Fruit fly (Drosophila melanogaster) whole organism, adult: Measurements from ENCODE around the gene CG44521.

Source experiments
- Hr96 ChIP-seq: fragments of 200-800 bp; sonication (Bioruptor generic); optimal IDR thresholded peaks from 2 replicates; lab custom pipeline; 2016; ENCODE audit warnings: missing biosample characterization, missing genetic modification characterization
- kay ChIP-seq: fragments of 200-800 bp; sonication (Bioruptor generic); peaks from one replicate; lab custom pipeline; 2016; ENCODE audit warnings: missing biosample characterization, missing genetic modification characterization, borderline replicate concordance
- ovo ChIP-seq: fragments of 200-800 bp; sonication (Bioruptor generic); optimal IDR thresholded peaks from 2 replicates; lab custom pipeline; 2016; ENCODE audit warnings: missing biosample characterization, missing genetic modification characterization
- tj ChIP-seq: fragments of 200-800 bp; sonication (Bioruptor generic); optimal IDR thresholded peaks from 3 replicates; lab custom pipeline; 2017; ENCODE audit warnings: missing biosample characterization, mild to moderate bottlenecking, missing genetic modification characterization, moderate library complexity

DNA sequence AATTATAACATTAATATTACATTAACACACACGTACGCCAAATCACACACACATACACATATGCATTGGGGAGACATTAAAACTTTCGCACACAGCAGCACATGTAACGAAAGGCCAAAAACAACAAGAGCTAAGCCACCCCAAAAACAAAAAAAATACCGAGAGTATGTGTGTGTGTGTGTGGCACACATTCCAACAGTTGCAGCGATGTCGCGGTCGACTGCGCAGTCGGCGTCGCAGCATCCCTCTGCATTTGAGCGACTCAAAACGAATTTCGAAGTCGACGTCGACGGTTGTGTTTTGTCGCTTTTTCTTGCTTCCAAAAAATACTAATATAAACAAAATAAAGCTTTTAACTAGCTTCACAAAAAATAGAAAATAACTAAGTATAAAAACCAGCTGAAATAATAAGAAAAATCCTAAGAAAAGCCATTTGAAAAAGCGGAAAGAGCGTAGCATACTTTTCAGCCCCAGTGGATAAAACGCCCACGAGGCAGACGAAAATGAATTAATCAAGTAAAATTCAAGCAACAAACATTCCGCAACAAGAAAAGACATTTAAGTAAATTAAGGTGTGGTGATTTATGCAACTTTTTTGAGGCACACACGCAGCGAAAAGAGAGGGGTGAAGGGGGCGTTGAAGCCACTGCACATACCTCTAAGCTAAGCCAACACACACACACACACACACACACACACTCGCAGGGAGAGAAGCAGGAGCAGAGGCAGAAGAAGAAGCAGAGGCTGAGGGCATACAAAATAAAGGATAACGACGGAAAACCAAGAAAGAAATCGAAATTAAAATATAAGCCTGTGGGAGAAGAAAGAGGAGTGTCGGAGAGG, 49.0 kb upstream of the CG44521 start, which contains the start of gene CG46320:
- TF ChIP-seq kay (GFP tag; lab: Kevin White, UChicago) (peak; percentile 67), ovo (GFP tag; lab: Kevin White, UChicago) (no peak), Hr96 (GFP tag; lab: Kevin White, UChicago) (no peak), tj (GFP tag; lab: Kevin White, UChicago) (no peak)
